Worm (Caenorhabditis elegans) whole organism, L2 larva: ENCODE data around the gene ctsa-1.1.

Experiments
- lin-11 ChIP-seq: fragments of 150-350 bp; sonication (generic microtip); optimal IDR thresholded peaks from 2 replicates; lab custom pipeline; 2014; ENCODE audit warnings: missing biosample characterization, missing genetic modification characterization, inconsistent platforms, mixed read lengths
- sma-9 ChIP-seq, 2 experiments: fragments of 150-350 bp in 1 of 2; sonication (generic microtip) in 1 of 2; optimal IDR thresholded peaks; 2 replicates each; lab custom pipeline; 2014 to 2016; ENCODE audit warnings: missing genetic modification characterization in 2 of 2, mild to moderate bottlenecking in 1 of 2, missing biosample characterization in 1 of 2, missing compliant biosample characterization in 1 of 2, missing genetic modification reagents in 1 of 2, moderate library complexity in 1 of 2
- snpc-4 ChIP-seq: fragments of 150-350 bp; optimal IDR thresholded peaks from 2 replicates; lab custom pipeline; 2014; ENCODE audit warnings: missing biosample characterization, missing genetic modification characterization

- TF ChIP-seq snpc-4 (tag; lab: Kevin White, UChicago) (no peak), lin-11 (tag; lab: Kevin White, UChicago) (no peak), sma-9 (GFP tag; optimal IDR thresholded peaks at IDR 0.05; lab: Kevin White, UChicago) (no peak), sma-9 (tag; optimal IDR thresholded peaks at IDR 0.05; lab: Kevin White, UChicago) (no peak)
Observed at ce11 chrII:4689477-4689876, 48.0 kb upstream of the ctsa-1.1 start, which contains the start of gene F10G7.12.
